Fruit fly (Drosophila melanogaster) whole organism, prepupa: ENCODE data around the gene FucTB.
A peak's percentile ranks its signal among the peaks of the same experiment; 100 is the strongest.

Experiments used
- CG10631 ChIP-seq: fragments of 200-800 bp; sonication (Bioruptor generic); optimal IDR thresholded peaks from 2 replicates; lab custom pipeline; 2016; ENCODE audit warnings: missing biosample characterization, missing genetic modification characterization
- CG11902 ChIP-seq: fragments of 200-800 bp; sonication (Bioruptor generic); optimal IDR thresholded peaks from 3 replicates; lab custom pipeline; 2016; ENCODE audit warnings: missing biosample characterization, missing genetic modification characterization
- CG1621 ChIP-seq: fragments of 200-800 bp; sonication (Bioruptor generic); optimal IDR thresholded peaks from 3 replicates; lab custom pipeline; 2018; ENCODE audit warnings: missing biosample characterization, mild to moderate bottlenecking, missing genetic modification characterization
- CG31627 ChIP-seq: fragments of 200-800 bp; sonication (Bioruptor generic); optimal IDR thresholded peaks from 3 replicates; lab custom pipeline; 2016; ENCODE audit warnings: missing biosample characterization, missing genetic modification characterization
- CG32006 ChIP-seq: fragments of 200-800 bp; sonication (Bioruptor generic); optimal IDR thresholded peaks from 3 replicates; lab custom pipeline; 2017; ENCODE audit warnings: missing biosample characterization, mild to moderate bottlenecking, missing genetic modification characterization
- CG34406 ChIP-seq: fragments of 200-800 bp; sonication (Bioruptor generic); optimal IDR thresholded peaks from 3 replicates; lab custom pipeline; 2016; ENCODE audit warnings: missing biosample characterization, missing genetic modification characterization
- CG3919 ChIP-seq: fragments of 200-800 bp; sonication (Bioruptor generic); optimal IDR thresholded peaks from 3 replicates; lab custom pipeline; 2016; ENCODE audit warnings: missing biosample characterization, missing genetic modification characterization
- CG4318 ChIP-seq: fragments of 200-800 bp; sonication (Bioruptor generic); optimal IDR thresholded peaks from 3 replicates; lab custom pipeline; 2017; ENCODE audit warnings: missing biosample characterization, mild to moderate bottlenecking, missing genetic modification characterization
- CG6163 ChIP-seq: fragments of 200-800 bp; sonication (Bioruptor generic); IDR thresholded peaks from 3 replicates; pipeline ENCODE4 v1.3.6; 2022; ENCODE audit warnings: missing biosample characterization, missing genetic modification characterization
- CG6276 ChIP-seq: fragments of 200-800 bp; sonication (Bioruptor generic); optimal IDR thresholded peaks from 2 replicates; lab custom pipeline; 2017; ENCODE audit warnings: missing biosample characterization, mild to moderate bottlenecking, missing genetic modification characterization
- CG6792 ChIP-seq: fragments of 200-800 bp; sonication (Bioruptor generic); optimal IDR thresholded peaks from 3 replicates; lab custom pipeline; 2016; ENCODE audit warnings: missing biosample characterization, missing genetic modification characterization
- CG6808 ChIP-seq: fragments of 200-800 bp; sonication (Bioruptor generic); optimal IDR thresholded peaks from 3 replicates; lab custom pipeline; 2017; ENCODE audit warnings: missing biosample characterization, missing genetic modification characterization, mild to moderate bottlenecking, moderate library complexity, missing genetic modification reagents
- CG8119 ChIP-seq: fragments of 200-800 bp; sonication (Bioruptor generic); IDR thresholded peaks from 3 replicates; pipeline ENCODE4 v1.3.6; 2022; ENCODE audit warnings: missing biosample characterization, missing genetic modification characterization
- CG8319 ChIP-seq: fragments of 200-800 bp; sonication (Bioruptor generic); optimal IDR thresholded peaks from 3 replicates; lab custom pipeline; 2016; ENCODE audit warnings: missing biosample characterization, missing genetic modification characterization
- CG8632 ChIP-seq: fragments of 200-800 bp; sonication (Bioruptor generic); optimal IDR thresholded peaks from 3 replicates; lab custom pipeline; 2016; ENCODE audit warnings: missing biosample characterization, missing genetic modification characterization
- Eip75B ChIP-seq: fragments of 200-800 bp; sonication (Bioruptor generic); optimal IDR thresholded peaks from 3 replicates; lab custom pipeline; 2016; ENCODE audit warnings: missing biosample characterization, missing genetic modification characterization
- Gug ChIP-seq: fragments of 200-800 bp; sonication (Bioruptor generic); IDR thresholded peaks from 2 replicates; pipeline ENCODE4 v1.3.6; 2022; ENCODE audit warnings: missing biosample characterization, missing genetic modification characterization
- Hr39 ChIP-seq: fragments of 200-800 bp; sonication (Bioruptor generic); optimal IDR thresholded peaks from 2 replicates; lab custom pipeline; 2016; ENCODE audit warnings: missing biosample characterization, missing genetic modification characterization
- Met ChIP-seq: fragments of 200-800 bp; sonication (Bioruptor generic); optimal IDR thresholded peaks from 3 replicates; lab custom pipeline; 2016; ENCODE audit warnings: missing biosample characterization, missing genetic modification characterization
- OdsH ChIP-seq: fragments of 200-800 bp; sonication (Bioruptor generic); optimal IDR thresholded peaks from 3 replicates; lab custom pipeline; 2016; ENCODE audit warnings: missing biosample characterization, missing genetic modification characterization
- Sox14 ChIP-seq: fragments of 200-800 bp; sonication (Bioruptor generic); optimal IDR thresholded peaks from 3 replicates; lab custom pipeline; 2016; ENCODE audit warnings: missing biosample characterization, missing genetic modification characterization
- cyc ChIP-seq: fragments of 200-800 bp; sonication (Bioruptor generic); optimal IDR thresholded peaks from 3 replicates; lab custom pipeline; 2016; ENCODE audit warnings: missing biosample characterization, missing genetic modification characterization
- dac ChIP-seq: fragments of 200-800 bp; sonication (Bioruptor generic); optimal IDR thresholded peaks from 2 replicates; lab custom pipeline; 2017; ENCODE audit warnings: missing biosample characterization, mild to moderate bottlenecking, missing genetic modification characterization
- dsx ChIP-seq: fragments of 200-800 bp; optimal IDR thresholded peaks from 3 replicates; lab custom pipeline; 2019; ENCODE audit warnings: missing biosample characterization, mild to moderate bottlenecking, missing genetic modification characterization, moderate library complexity; ENCODE audit not compliant: poor library complexity, severe bottlenecking
- eg ChIP-seq: fragments of 200-800 bp; sonication (Bioruptor generic); IDR thresholded peaks from 3 replicates; pipeline ENCODE4 v1.3.6; 2022; ENCODE audit warnings: missing biosample characterization, missing genetic modification characterization
- esn ChIP-seq: fragments of 200-800 bp; sonication (Bioruptor generic); optimal IDR thresholded peaks from 2 replicates; lab custom pipeline; 2016; ENCODE audit warnings: missing biosample characterization, mild to moderate bottlenecking, missing genetic modification characterization, moderate library complexity
- lz ChIP-seq: fragments of 200-800 bp; sonication (Bioruptor generic); optimal IDR thresholded peaks from 3 replicates; lab custom pipeline; 2016; ENCODE audit warnings: missing biosample characterization, missing genetic modification characterization
- pdm3 ChIP-seq: fragments of 200-800 bp; sonication (Bioruptor generic); optimal IDR thresholded peaks from 3 replicates; lab custom pipeline; 2016; ENCODE audit warnings: missing biosample characterization, missing genetic modification characterization
- salr ChIP-seq, 2 experiments: fragments of 200-800 bp; sonication (Bioruptor generic); optimal IDR thresholded peaks; 3 replicates each; lab custom pipeline; 2016 to 2018; ENCODE audit warnings: missing biosample characterization in 2 of 2, missing genetic modification characterization in 2 of 2, mild to moderate bottlenecking in 1 of 2
- svp ChIP-seq: fragments of 200-800 bp; sonication (Bioruptor generic); peaks from one replicate; lab custom pipeline; 2016; ENCODE audit warnings: missing biosample characterization, missing genetic modification characterization
- topi ChIP-seq: fragments of 200-800 bp; sonication (Bioruptor generic); optimal IDR thresholded peaks from 3 replicates; lab custom pipeline; 2016; ENCODE audit warnings: missing biosample characterization, missing genetic modification characterization
- vri ChIP-seq: fragments of 200-800 bp; sonication (Bioruptor generic); optimal IDR thresholded peaks from 3 replicates; lab custom pipeline; 2016; ENCODE audit warnings: missing biosample characterization, mild to moderate bottlenecking, missing genetic modification characterization

Gene FucTB

DNA sequence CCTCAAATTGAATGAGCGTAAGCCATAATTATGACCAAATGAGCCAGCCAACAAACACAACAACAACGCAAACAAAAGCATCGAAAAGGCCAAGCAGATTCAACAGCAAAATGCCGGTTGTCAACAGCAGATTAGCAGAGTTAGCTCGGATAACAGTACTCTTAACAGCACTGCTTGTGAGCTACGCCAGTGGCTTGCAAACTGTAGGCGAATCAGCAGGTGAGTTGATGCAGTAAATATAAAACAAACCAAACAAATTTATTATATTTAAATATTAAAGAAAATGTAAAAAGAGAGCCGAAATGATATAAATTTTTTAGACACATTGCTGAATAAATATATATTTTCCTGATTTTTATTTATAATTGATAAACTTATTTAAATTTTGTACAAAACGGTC, 10.2 kb downstream of the FucTB start:
- no peak for TF ChIP-seq Sox14 (GFP tag; lab: Kevin White, UChicago)
- no peak for TF ChIP-seq CG11902 (GFP tag; lab: Kevin White, UChicago)
- TF ChIP-seq CG6808 (GFP tag; lab: Kevin White, UChicago): no peak
- no peak for TF ChIP-seq salr (GFP tag; optimal IDR thresholded peaks at IDR 0.05; lab: Kevin White, UChicago)
- TF ChIP-seq, all 60 proteins: peak for 0

DNA sequence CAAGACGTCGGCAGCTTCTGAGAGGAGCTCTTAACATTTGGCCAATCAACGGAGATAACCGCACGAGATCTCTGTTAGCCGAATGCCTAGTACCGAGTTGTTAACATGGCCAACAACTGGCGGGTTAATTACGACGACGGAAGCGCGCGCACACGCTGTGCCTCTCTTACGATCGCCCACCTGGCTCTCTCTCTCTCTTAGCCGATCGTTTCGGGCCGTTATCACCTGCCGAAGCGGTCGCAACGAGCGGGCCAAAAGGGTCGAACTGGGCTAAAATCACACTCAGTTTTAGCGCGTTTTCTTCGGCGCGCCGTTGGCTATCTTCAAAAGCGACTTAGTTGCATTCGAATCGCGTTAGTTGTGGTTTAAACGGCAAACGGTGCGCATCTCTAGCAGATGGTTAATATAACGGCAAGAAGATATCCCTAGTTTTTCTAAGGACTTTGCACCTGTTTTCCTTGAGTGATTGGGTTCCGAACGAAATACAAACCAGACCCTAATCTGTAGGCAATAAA, 14.6 kb downstream of the FucTB start, which contains the start of gene Mco1:
Gene Mco1, plus strand, starts transcription at position 345 of the 515 bp plus-strand sequence.
- TF ChIP-seq topi (no peak), CG8632 (no peak), Met (GFP tag; lab: Kevin White, UChicago) (no peak), eg (GFP tag; lab: Robert Waterston, UW) (no peak), dsx (peak; percentile 78), CG6276 (GFP tag; lab: Kevin White, UChicago) (no peak), CG31627 (GFP tag; lab: Kevin White, UChicago) (no peak)

DNA sequence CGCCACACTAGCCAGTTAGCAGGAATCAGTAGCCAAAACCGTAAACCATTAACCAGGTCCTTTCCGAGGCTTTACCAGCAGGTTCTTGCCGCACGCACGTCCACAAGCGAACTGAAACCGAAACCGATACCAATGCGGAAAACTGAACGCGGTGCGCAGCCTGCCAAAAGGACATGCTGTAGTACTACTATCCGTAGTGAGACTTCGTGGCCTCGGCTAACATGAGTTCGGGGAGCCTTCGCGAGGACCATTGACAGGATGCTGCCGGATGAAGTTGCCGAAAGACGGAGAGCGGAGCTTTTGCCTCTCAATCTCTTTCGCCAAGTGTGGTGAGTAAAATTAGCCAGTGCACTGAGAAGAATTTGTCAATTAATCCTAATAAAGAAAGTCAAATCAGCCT, 15.8 kb downstream of the FucTB start, which contains the start of gene Shawl:
Gene Shawl, minus strand, starts transcription at position 104 of the 400 bp plus-strand sequence.
- TF ChIP-seq CG10631 (no peak), dac (GFP tag; lab: Kevin White, UChicago) (no peak), Hr39 (GFP tag; lab: Kevin White, UChicago) (no peak), CG34406 (GFP tag; lab: Kevin White, UChicago) (no peak), CG6808 (GFP tag; lab: Kevin White, UChicago) (no peak)

DNA sequence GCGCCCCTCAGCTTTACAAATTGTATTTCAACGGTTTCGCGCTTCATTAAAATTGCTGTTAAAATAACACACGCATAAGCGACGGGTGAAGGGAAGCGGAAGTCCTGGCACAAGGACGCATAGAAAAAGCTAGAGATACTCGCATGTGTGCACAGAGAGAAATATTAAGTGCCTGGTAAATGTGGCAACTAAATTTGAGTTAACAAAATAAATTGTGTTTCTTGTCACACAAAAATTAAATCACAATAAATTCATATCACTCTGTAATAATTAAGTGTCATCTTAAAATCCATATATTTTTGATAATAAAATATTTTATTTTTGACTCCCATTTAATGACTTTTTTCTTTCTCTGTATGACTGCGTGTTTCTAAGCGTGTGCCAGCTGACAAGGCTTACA, 30.7 kb downstream of the FucTB start:
- no peak for TF ChIP-seq salr (GFP tag; optimal IDR thresholded peaks at IDR 0.05; lab: Kevin White, UChicago)
- no peak for TF ChIP-seq CG6792
- TF ChIP-seq pdm3 (GFP tag; lab: Kevin White, UChicago): no peak
- no peak for TF ChIP-seq Eip75B (GFP tag; lab: Kevin White, UChicago)
- TF ChIP-seq cyc: no peak
- TF ChIP-seq CG1621 (tag; lab: Kevin White, UChicago): no peak
- TF ChIP-seq CG32006 (GFP tag; lab: Kevin White, UChicago): peak; percentile 10
- 0 out of 3 replicates have a peak, but pooled peaks have one; percentile 23 for TF ChIP-seq CG6163 (GFP tag; lab: Robert Waterston, UW)

DNA sequence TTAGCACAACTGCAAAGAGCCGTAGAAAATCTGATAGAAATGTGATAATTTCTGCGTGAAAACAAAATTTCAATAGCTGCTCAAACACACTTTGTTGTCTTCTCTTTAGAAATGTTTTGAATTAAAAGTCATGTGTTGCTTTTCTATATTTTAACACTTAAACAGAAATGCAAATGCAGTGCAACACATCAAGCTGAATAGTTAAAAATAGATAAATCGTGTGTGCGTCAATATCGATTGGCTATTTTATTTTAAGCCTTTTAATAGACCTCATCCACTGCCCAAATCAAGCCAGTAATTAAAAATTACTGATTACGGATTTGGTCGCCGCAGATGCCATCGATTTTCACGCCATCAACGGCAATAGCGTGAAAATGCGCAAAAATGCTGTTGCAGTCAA, 33.0 kb downstream of the FucTB start, which contains the start of gene CG4438:
Gene CG4438, minus strand, starts transcription at position 101 of the 400 bp plus-strand sequence.
- TF ChIP-seq CG3919 (GFP tag; lab: Kevin White, UChicago): no peak

DNA sequence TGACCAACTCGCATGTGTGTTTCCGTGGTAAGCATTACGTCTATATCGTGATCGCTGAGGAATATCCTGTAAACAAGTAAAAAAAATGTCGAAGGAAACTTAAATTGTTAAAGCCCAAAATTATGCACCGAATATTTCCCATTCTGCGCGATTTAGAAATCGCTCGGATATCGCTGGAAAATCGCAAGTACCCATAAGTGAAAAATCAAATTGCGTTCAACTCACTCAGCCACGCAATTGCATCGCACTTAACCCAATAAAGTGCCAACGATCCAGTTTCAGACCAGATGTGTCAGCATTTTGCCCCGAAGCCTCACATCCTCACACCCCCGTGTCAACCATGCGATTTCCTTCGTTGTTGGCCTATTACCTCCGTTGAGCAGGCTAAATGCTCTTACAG, 34.5 kb downstream of the FucTB start:
- TF ChIP-seq dsx (no peak), CG1621 (tag; lab: Kevin White, UChicago) (no peak), CG8632 (no peak), Gug (GFP tag; lab: Robert Waterston, UW) (no peak), lz (GFP tag; lab: Kevin White, UChicago) (no peak), vri (GFP tag; lab: Kevin White, UChicago) (no peak), svp (GFP tag; lab: Kevin White, UChicago) (no peak), Met (GFP tag; lab: Kevin White, UChicago) (no peak), CG8319 (GFP tag; lab: Kevin White, UChicago) (no peak), CG4318 (GFP tag; lab: Kevin White, UChicago) (no peak), OdsH (GFP tag; lab: Kevin White, UChicago) (no peak), esn (GFP tag; lab: Kevin White, UChicago) (no peak), CG8119 (GFP tag; lab: Robert Waterston, UW) (no peak)
